Fruit fly (Drosophila melanogaster) whole organism, embryonic: ENCODE measurements around the gene CG15803.
A peak's percentile ranks its signal among the peaks of the same experiment; 100 is the strongest.

Experiments
- Atf3 ChIP-seq: fragments of 200-800 bp; sonication (Bioruptor generic); optimal IDR thresholded peaks from 3 replicates; lab custom pipeline; 2016; ENCODE audit warnings: missing biosample characterization, missing genetic modification characterization
- Bdp1 ChIP-seq: fragments of 200-800 bp; sonication (Bioruptor generic); optimal IDR thresholded peaks from 3 replicates; lab custom pipeline; 2016; ENCODE audit warnings: missing biosample characterization, missing genetic modification characterization
- CG12659 ChIP-seq: fragments of 200-800 bp; sonication (Bioruptor generic); optimal IDR thresholded peaks from 3 replicates; lab custom pipeline; 2017; ENCODE audit warnings: mild to moderate bottlenecking, missing biosample characterization, missing genetic modification reagents, missing genetic modification characterization
- CG14014 ChIP-seq: fragments of 200-800 bp; sonication (Bioruptor generic); IDR thresholded peaks from 2 replicates; pipeline ENCODE4 v1.3.6; 2022; ENCODE audit warnings: missing biosample characterization, missing genetic modification characterization
- CG14441 ChIP-seq: fragments of 200-800 bp; sonication (Bioruptor generic); IDR thresholded peaks from 2 replicates; pipeline ENCODE4 v1.3.6; 2022; ENCODE audit warnings: missing biosample characterization, missing genetic modification characterization
- CG15696 ChIP-seq: fragments of 200-800 bp; sonication (Bioruptor generic); optimal IDR thresholded peaks from 2 replicates; lab custom pipeline; 2019; ENCODE audit warnings: missing biosample characterization, mild to moderate bottlenecking, missing genetic modification characterization, moderate library complexity
- CG16779 ChIP-seq: fragments of 200-800 bp; sonication (Bioruptor generic); IDR thresholded peaks from 2 replicates; pipeline ENCODE4 v1.3.6; 2022; ENCODE audit warnings: missing biosample characterization, missing genetic modification characterization
- CG16863 ChIP-seq: fragments of 200-800 bp; sonication (Bioruptor generic); optimal IDR thresholded peaks from 3 replicates; lab custom pipeline; 2016; ENCODE audit warnings: missing biosample characterization, missing genetic modification characterization
- CG17912 ChIP-seq: fragments of 200-800 bp; sonication (Bioruptor generic); optimal IDR thresholded peaks from 2 replicates; lab custom pipeline; 2018; ENCODE audit warnings: missing biosample characterization, mild to moderate bottlenecking, missing genetic modification characterization
- CG2120 ChIP-seq: fragments of 200-800 bp; sonication (Bioruptor generic); optimal IDR thresholded peaks from 3 replicates; lab custom pipeline; 2016; ENCODE audit warnings: missing biosample characterization, missing genetic modification characterization
- CG2712 ChIP-seq: fragments of 200-800 bp; optimal IDR thresholded peaks from 3 replicates; lab custom pipeline; 2019; ENCODE audit warnings: missing biosample characterization, mild to moderate bottlenecking, missing genetic modification characterization, moderate library complexity
- CG32772 ChIP-seq: fragments of 200-800 bp; sonication (Bioruptor generic); IDR thresholded peaks from 2 replicates; pipeline ENCODE4 v1.3.6; 2022; ENCODE audit warnings: missing biosample characterization, missing genetic modification characterization
- CG33557 ChIP-seq: fragments of 200-800 bp; sonication (Bioruptor generic); optimal IDR thresholded peaks from 2 replicates; lab custom pipeline; 2019; ENCODE audit warnings: missing biosample characterization, mild to moderate bottlenecking, missing genetic modification characterization, moderate library complexity
- CG3726 ChIP-seq: fragments of 200-800 bp; sonication (Bioruptor generic); IDR thresholded peaks from 3 replicates; pipeline ENCODE4, ENCODE4 v1.3.6; 2022; ENCODE audit warnings: missing biosample characterization, missing genetic modification characterization
- CG3838 ChIP-seq: fragments of 200-800 bp; sonication (Bioruptor generic); optimal IDR thresholded peaks from 3 replicates; lab custom pipeline; 2016; ENCODE audit warnings: missing biosample characterization, missing genetic modification characterization
- CG4404 ChIP-seq: fragments of 200-800 bp; sonication (Bioruptor generic); IDR thresholded peaks from 2 replicates; pipeline ENCODE4 v1.3.6; 2022; ENCODE audit warnings: missing biosample characterization, missing genetic modification characterization
- CG4424 ChIP-seq: fragments of 200-800 bp; sonication (Bioruptor generic); optimal IDR thresholded peaks from 3 replicates; lab custom pipeline; 2016; ENCODE audit warnings: missing biosample characterization, missing genetic modification characterization
- CG4820 ChIP-seq: fragments of 200-800 bp; sonication (Bioruptor generic); optimal IDR thresholded peaks from 3 replicates; lab custom pipeline; 2016; ENCODE audit warnings: missing biosample characterization, missing genetic modification characterization
- CG7357 ChIP-seq: fragments of 200-800 bp; sonication (Bioruptor generic); IDR thresholded peaks from 3 replicates; pipeline ENCODE4 v1.3.6; 2022; ENCODE audit warnings: missing biosample characterization, missing genetic modification characterization
- CG7987 ChIP-seq: fragments of 200-800 bp; sonication (Bioruptor generic); optimal IDR thresholded peaks from 2 replicates; lab custom pipeline; 2018; ENCODE audit warnings: missing biosample characterization, mild to moderate bottlenecking, missing genetic modification characterization, moderate library complexity
- CoRest ChIP-seq: fragments of 200-800 bp; sonication (Bioruptor generic); optimal IDR thresholded peaks from 3 replicates; lab custom pipeline; 2018; ENCODE audit warnings: missing biosample characterization, mild to moderate bottlenecking, missing genetic modification characterization, moderate library complexity
- D19B ChIP-seq: fragments of 200-800 bp; sonication (Bioruptor generic); optimal IDR thresholded peaks from 2 replicates; lab custom pipeline; 2017; ENCODE audit warnings: missing biosample characterization, mild to moderate bottlenecking, missing genetic modification characterization
- Dll ChIP-seq: fragments of 200-800 bp; sonication (Bioruptor generic); IDR thresholded peaks from 4 replicates; pipeline ENCODE4 v1.3.6; 2022; ENCODE audit warnings: missing biosample characterization, missing genetic modification characterization; ENCODE audit not compliant: partially characterized antibody
- Ets65A ChIP-seq: fragments of 200-800 bp; sonication (Bioruptor generic); peaks from one replicate; lab custom pipeline; 2016; ENCODE audit warnings: missing biosample characterization, missing genetic modification characterization
- Fer3 ChIP-seq: fragments of 200-800 bp; sonication (Bioruptor generic); optimal IDR thresholded peaks from 2 replicates; lab custom pipeline; 2018; ENCODE audit warnings: missing biosample characterization, mild to moderate bottlenecking, missing genetic modification characterization, moderate library complexity
- HLHmδ ChIP-seq: fragments of 200-800 bp; sonication (Bioruptor generic); optimal IDR thresholded peaks from 2 replicates; lab custom pipeline; 2018; ENCODE audit warnings: missing biosample characterization, mild to moderate bottlenecking, missing genetic modification characterization, moderate library complexity
- Jarid2 ChIP-seq: fragments of 200-800 bp; sonication (Bioruptor generic); optimal IDR thresholded peaks from 3 replicates; lab custom pipeline; 2017; ENCODE audit warnings: mild to moderate bottlenecking, missing biosample characterization, missing genetic modification reagents, missing genetic modification characterization
- Lpt ChIP-seq: fragments of >200 bp; optimal IDR thresholded peaks from 2 replicates; lab custom pipeline; 2018; ENCODE audit warnings: missing biosample characterization, missing genetic modification characterization
- Oaz ChIP-seq: fragments of 200-800 bp; sonication (Bioruptor generic); IDR thresholded peaks from 2 replicates; pipeline ENCODE4 v1.3.6; 2022; ENCODE audit warnings: missing biosample characterization, missing genetic modification characterization
- Rx ChIP-seq: fragments of 200-800 bp; sonication (Bioruptor generic); IDR thresholded peaks from 2 replicates; pipeline ENCODE4 v1.3.6; 2022; ENCODE audit warnings: missing biosample characterization, missing genetic modification characterization
- Ssrp ChIP-seq: fragments of 200-800 bp; sonication (Bioruptor generic); optimal IDR thresholded peaks from 2 replicates; lab custom pipeline; 2018; ENCODE audit warnings: missing biosample characterization, mild to moderate bottlenecking, missing genetic modification characterization, moderate library complexity
- chinmo ChIP-seq: fragments of 200-800 bp; sonication (Bioruptor generic); IDR thresholded peaks from 4 replicates; pipeline ENCODE4 v1.3.6; 2022; ENCODE audit warnings: missing biosample characterization, missing genetic modification characterization; ENCODE audit not compliant: partially characterized antibody
- crc ChIP-seq: fragments of 200-800 bp; sonication (Bioruptor generic); optimal IDR thresholded peaks from 2 replicates; lab custom pipeline; 2016; ENCODE audit warnings: missing biosample characterization, missing genetic modification characterization
- crol ChIP-seq: fragments of 200-800 bp; sonication (Bioruptor generic); IDR thresholded peaks from 2 replicates; pipeline ENCODE4 v1.3.6; 2022; ENCODE audit warnings: missing biosample characterization, missing genetic modification characterization
- dan ChIP-seq: fragments of 200-800 bp; sonication (Bioruptor generic); IDR thresholded peaks from 2 replicates; pipeline ENCODE4 v1.3.6; 2022; ENCODE audit warnings: missing biosample characterization, missing genetic modification characterization
- fd96Cb ChIP-seq: fragments of 200-800 bp; sonication (Bioruptor generic); optimal IDR thresholded peaks from 2 replicates; lab custom pipeline; 2018; ENCODE audit warnings: missing biosample characterization, mild to moderate bottlenecking, missing genetic modification characterization, moderate library complexity
- gcm ChIP-seq: fragments of 200-800 bp; sonication (Bioruptor generic); optimal IDR thresholded peaks from 2 replicates; lab custom pipeline; 2019; ENCODE audit warnings: missing biosample characterization, mild to moderate bottlenecking, missing genetic modification characterization, moderate library complexity
- gro ChIP-seq: fragments of 200-800 bp; sonication (Bioruptor generic); optimal IDR thresholded peaks from 2 replicates; lab custom pipeline; 2016; ENCODE audit warnings: missing biosample characterization, missing genetic modification characterization
- klu ChIP-seq: fragments of 200-800 bp; sonication (Bioruptor generic); IDR thresholded peaks from 2 replicates; pipeline ENCODE4 v1.3.6; 2022; ENCODE audit warnings: missing biosample characterization, missing genetic modification characterization
- oc ChIP-seq: fragments of 200-800 bp; sonication (Bioruptor generic); optimal IDR thresholded peaks from 2 replicates; lab custom pipeline; 2018; ENCODE audit warnings: missing biosample characterization, mild to moderate bottlenecking, missing genetic modification characterization, moderate library complexity
- pb ChIP-seq: fragments of 200-800 bp; sonication (Bioruptor generic); optimal IDR thresholded peaks from 3 replicates; lab custom pipeline; 2016; ENCODE audit warnings: missing biosample characterization, missing genetic modification characterization
- sens-2 ChIP-seq: fragments of 200-800 bp; sonication (Bioruptor generic); IDR thresholded peaks from 2 replicates; pipeline ENCODE4 v1.3.6; 2022; ENCODE audit warnings: missing biosample characterization, missing genetic modification characterization
- seq ChIP-seq: fragments of 200-800 bp; sonication (Bioruptor generic); IDR thresholded peaks from 2 replicates; pipeline ENCODE4 v1.3.6; 2022; ENCODE audit warnings: missing biosample characterization, missing genetic modification characterization
- slp2 ChIP-seq: fragments of 200-800 bp; sonication (Bioruptor generic); optimal IDR thresholded peaks from 2 replicates; lab custom pipeline; 2016; ENCODE audit warnings: missing biosample characterization, missing genetic modification characterization
- sna ChIP-seq: fragments of 200-800 bp; sonication (Bioruptor generic); IDR thresholded peaks from 2 replicates; pipeline ENCODE4 v1.3.6; 2022; ENCODE audit warnings: missing biosample characterization, missing genetic modification characterization; ENCODE audit not compliant: partially characterized antibody
- sr ChIP-seq: fragments of 200-800 bp; sonication (Bioruptor generic); IDR thresholded peaks from 3 replicates; pipeline ENCODE4 v1.3.6; 2022; ENCODE audit warnings: missing biosample characterization, missing genetic modification characterization
- tio ChIP-seq: fragments of 200-800 bp; sonication (Bioruptor generic); optimal IDR thresholded peaks from 2 replicates; lab custom pipeline; 2017; ENCODE audit warnings: missing biosample characterization, missing genetic modification characterization, inconsistent platforms
- trem ChIP-seq: fragments of 200-800 bp; optimal IDR thresholded peaks from 3 replicates; lab custom pipeline; 2019; ENCODE audit warnings: missing biosample characterization, mild to moderate bottlenecking, missing genetic modification characterization, moderate library complexity
- zen2 ChIP-seq: fragments of 200-800 bp; sonication (Bioruptor generic); IDR thresholded peaks from 3 replicates; pipeline ENCODE4 v1.3.6; 2022; ENCODE audit warnings: missing biosample characterization, missing genetic modification characterization; ENCODE audit not compliant: partially characterized antibody

CG15803 gene

dm6 chr3R:18402549-18403429, 42.3 kb upstream of the CG15803 start, which contains the start of the genes Wdr37 and koko (continued):
- TF ChIP-seq Ssrp (tag; lab: Kevin White, UChicago) (peak; percentile 97), sna (GFP tag; lab: Robert Waterston, UW) (peak; percentile 60), sens-2 (GFP tag; lab: Robert Waterston, UW) (peak; percentile 78), fd96Cb (tag; lab: Kevin White, UChicago) (peak; percentile 77), Fer3 (peak; percentile 98), chinmo (0 out of 4 replicates have a peak, but pooled peaks have one; percentile 28), CG32772 (GFP tag; lab: Robert Waterston, UW) (peak; percentile 99), slp2 (GFP tag; lab: Kevin White, UChicago) (peak; percentile 45), Oaz (peak; percentile 89), klu (GFP tag; lab: Robert Waterston, UW) (peak; percentile 99), Rx (GFP tag; lab: Robert Waterston, UW) (peak; percentile 83), crol (GFP tag; lab: Robert Waterston, UW) (peak; percentile 98), CG16779 (GFP tag; lab: Robert Waterston, UW) (no peak), dan (GFP tag; lab: Robert Waterston, UW) (peak; percentile 91), sr (GFP tag; lab: Robert Waterston, UW) (peak; percentile 50; the same call in 1 of the 3 replicates), CG4404 (GFP tag; lab: Robert Waterston, UW) (peak; percentile 98), CG4424 (GFP tag; lab: Kevin White, UChicago) (peak; percentile 95), CG14014 (GFP tag; lab: Robert Waterston, UW) (peak; percentile 98), Jarid2 (peak; percentile 63), HLHmδ (GFP tag; lab: Kevin White, UChicago) (no peak), crc (peak; percentile 74), CG7357 (GFP tag; lab: Robert Waterston, UW) (peak; percentile 93), Dll (GFP tag; lab: Robert Waterston, UW) (peak; percentile 61; the same call in 2 of the 4 replicates), gro (GFP tag; lab: Kevin White, UChicago) (peak; percentile 49), D19B (GFP tag; lab: Kevin White, UChicago) (peak; percentile 80), Bdp1 (GFP tag; lab: Kevin White, UChicago) (peak; percentile 45), CG3838 (peak; percentile 84), gcm (GFP tag; lab: Kevin White, UChicago) (peak; percentile 98), seq (GFP tag; lab: Robert Waterston, UW) (peak; percentile 96), CG15696 (tag; lab: Kevin White, UChicago) (peak; percentile 97), zen2 (no peak), CG2120 (GFP tag; lab: Kevin White, UChicago) (peak; percentile 94), CG7987 (GFP tag; lab: Kevin White, UChicago) (peak; percentile 61), Ets65A (GFP tag; lab: Kevin White, UChicago) (peak; percentile 95), CG17912 (GFP tag; lab: Kevin White, UChicago) (peak; percentile 48), Atf3 (GFP tag; lab: Kevin White, UChicago) (peak; percentile 75), CG2712 (tag; lab: Kevin White, UChicago) (peak; percentile 99), CG4820 (peak; percentile 94), oc (peak; percentile 96), CG14441 (peak; percentile 95), Lpt (GFP tag; lab: Kevin White, UChicago) (no peak), CG33557 (GFP tag; lab: Kevin White, UChicago) (peak; percentile 96), pb (peak; percentile 16), CG3726 (GFP tag; lab: Robert Waterston, UW) (peak; percentile 97), trem (tag; lab: Kevin White, UChicago) (peak; percentile 94), tio (GFP tag; lab: Kevin White, UChicago) (peak; percentile 97), CoRest (tag; lab: Kevin White, UChicago) (peak; percentile 99), CG12659 (GFP tag; lab: Kevin White, UChicago) (peak; percentile 98), CG16863 (GFP tag; lab: Kevin White, UChicago) (peak; percentile 83)
